Fruit fly (Drosophila melanogaster): ENCODE results near the gene Prps.
A peak's percentile ranks its signal among the peaks of the same experiment; 100 is the strongest.

Gene Prps

dm6 chr3L:9692892-9693551 lies 3.5 kb downstream of the Prps start (continued):
- TF ChIP-seq CG4617 (GFP tag; optimal IDR thresholded peaks at IDR 0.05; ENCODE audit: borderline replicate concordance) (peak; percentile 77), CG33213 (GFP tag; optimal IDR thresholded peaks at IDR 0.05) (peak; percentile 88), seq (GFP tag; IDR thresholded peaks at IDR 0.05) (peak; percentile 91), CG17802 (tag; optimal IDR thresholded peaks at IDR 0.05) (peak; percentile 78), ash1 (GFP tag; optimal IDR thresholded peaks at IDR 0.05) (peak; percentile 68), CG13123 (GFP tag; optimal IDR thresholded peaks at IDR 0.05) (peak; percentile 82), ewg (GFP tag; optimal IDR thresholded peaks at IDR 0.05) (peak; percentile 91), Blimp-1 (GFP tag; optimal IDR thresholded peaks at IDR 0.05) (peak; percentile 86), abd-A (tag; optimal IDR thresholded peaks at IDR 0.05) (peak; percentile 59), nerfin-1 (tag; optimal IDR thresholded peaks at IDR 0.05) (peak; percentile 91), trh (GFP tag; optimal IDR thresholded peaks at IDR 0.05) (peak; percentile 89), tup (GFP tag; optimal IDR thresholded peaks at IDR 0.05) (peak; percentile 92), CG11695 (GFP tag; IDR thresholded peaks at IDR 0.05) (peak; percentile 93), CG1529 (GFP tag; optimal IDR thresholded peaks at IDR 0.05) (peak; percentile 96), trem (tag; optimal IDR thresholded peaks at IDR 0.05) (peak; percentile 78), CG14710 (tag; optimal IDR thresholded peaks at IDR 0.05) (peak; percentile 94), Hr3 (GFP tag; optimal IDR thresholded peaks at IDR 0.05) (peak; percentile 97), hbn (GFP tag; IDR thresholded peaks at IDR 0.05; ENCODE audit: partially characterized antibody) (no peak), Camta (GFP tag; optimal IDR thresholded peaks at IDR 0.05) (peak; percentile 96), psq (GFP tag; optimal IDR thresholded peaks at IDR 0.05) (peak; percentile 84), btn (GFP tag; optimal IDR thresholded peaks at IDR 0.05) (peak; percentile 90), CG8765 (GFP tag; IDR thresholded peaks at IDR 0.05) (no peak), Vsx1 (GFP tag; optimal IDR thresholded peaks at IDR 0.05) (peak; percentile 88), prd (optimal IDR thresholded peaks at IDR 0.05) (no peak), prd (GFP tag; IDR thresholded peaks at IDR 0.05) (peak; percentile 92), bigmax (GFP tag; optimal IDR thresholded peaks at IDR 0.05) (peak; percentile 89), lola (GFP tag; optimal IDR thresholded peaks at IDR 0.05) (peak in 1 of 3 experiments; percentile 95), wor (GFP tag; IDR thresholded peaks at IDR 0.05) (peak; percentile 89), chinmo (GFP tag; IDR thresholded peaks at IDR 0.05; ENCODE audit: partially characterized antibody) (0 out of 4 replicates have a peak, but pooled peaks have one; percentile 16), CG9876 (GFP tag; optimal IDR thresholded peaks at IDR 0.05) (peak; percentile 95), CG31224 (GFP tag; IDR thresholded peaks at IDR 0.05) (peak; percentile 81), Myb (GFP tag; optimal IDR thresholded peaks at IDR 0.05) (peak; percentile 89), CG10462 (GFP tag; optimal IDR thresholded peaks at IDR 0.05) (peak; percentile 93), CTCF (GFP tag; optimal IDR thresholded peaks at IDR 0.05) (peak; percentile 52), CG7928 (GFP tag; optimal IDR thresholded peaks at IDR 0.05) (peak; percentile 74), cas (GFP tag; IDR thresholded peaks at IDR 0.05) (peak; percentile 53), CG11093 (GFP tag; IDR thresholded peaks at IDR 0.05) (peak; percentile 88), CG9932 (GFP tag; IDR thresholded peaks at IDR 0.05) (peak; percentile 89), CG2875 (GFP tag; optimal IDR thresholded peaks at IDR 0.05) (peak; percentile 86), Stat92E (GFP tag; optimal IDR thresholded peaks at IDR 0.05) (peak in 1 of 3 experiments; percentile 46), sr (GFP tag; IDR thresholded peaks at IDR 0.05) (peak; percentile 56; the same call in 1 of the 3 replicates), cad (GFP tag; optimal IDR thresholded peaks at IDR 0.05) (no peak), vfl (GFP tag; optimal IDR thresholded peaks at IDR 0.05) (peak; percentile 93), CG12219 (GFP tag; optimal IDR thresholded peaks at IDR 0.05) (peak; percentile 88), CG1024 (GFP tag; IDR thresholded peaks at IDR 0.05) (peak; percentile 66), CG2678 (tag; optimal IDR thresholded peaks at IDR 0.05) (peak; percentile 98), CG10209 (GFP tag; optimal IDR thresholded peaks at IDR 0.05) (peak; percentile 97), gfzf (GFP tag; optimal IDR thresholded peaks at IDR 0.05) (peak; percentile 20), ab (GFP tag; optimal IDR thresholded peaks at IDR 0.05) (peak; percentile 88), pum (GFP tag; optimal IDR thresholded peaks at IDR 0.05) (peak; percentile 97)

Data from whole organism, embryonic.